Fruit fly (Drosophila melanogaster): Measurements from ENCODE around the gene CG43221.

- TF ChIP-seq Dll (optimal IDR thresholded peaks at IDR 0.05) = no peak
- no peak for TF ChIP-seq usp (GFP tag; optimal IDR thresholded peaks at IDR 0.05)
- TF ChIP-seq psq (optimal IDR thresholded peaks at IDR 0.05) = no peak
- TF ChIP-seq pan (optimal IDR thresholded peaks at IDR 0.05) = no peak
- TF ChIP-seq EcR (GFP tag; optimal IDR thresholded peaks at IDR 0.05) = no peak
Observed at dm6 chr2L:17492680-17493079, 7.1 kb downstream of the CG43221 start.

Measured in whole organism.